Fruit fly (Drosophila melanogaster) whole organism, adult: ENCODE measurements around the gene CG31100.

ENCODE experiments used
- CG14711 ChIP-seq: fragments of 200-800 bp; sonication (Bioruptor generic); optimal IDR thresholded peaks from 2 replicates; lab custom pipeline; 2018; ENCODE audit warnings: missing biosample characterization, mild to moderate bottlenecking, missing genetic modification characterization, moderate library complexity
- Hr96 ChIP-seq: fragments of 200-800 bp; sonication (Bioruptor generic); optimal IDR thresholded peaks from 2 replicates; lab custom pipeline; 2016; ENCODE audit warnings: missing biosample characterization, missing genetic modification characterization
- cic ChIP-seq: fragments of 200-800 bp; sonication (Bioruptor generic); optimal IDR thresholded peaks from 2 replicates; lab custom pipeline; 2017; ENCODE audit warnings: missing biosample characterization, mild to moderate bottlenecking, missing genetic modification characterization, moderate library complexity
- ovo ChIP-seq: fragments of 200-800 bp; sonication (Bioruptor generic); optimal IDR thresholded peaks from 2 replicates; lab custom pipeline; 2016; ENCODE audit warnings: missing biosample characterization, missing genetic modification characterization

dm6 chr3R:9047561-9048465 lies 44.4 kb upstream of the CG31100 start, which contains the start of gene Rel:
- TF ChIP-seq ovo (GFP tag; lab: Kevin White, UChicago) (no peak), cic (GFP tag; lab: Kevin White, UChicago) (peak; percentile 97), CG14711 (tag; lab: Kevin White, UChicago) (peak; percentile 74), Hr96 (GFP tag; lab: Kevin White, UChicago) (no peak)
